Fruit fly (Drosophila melanogaster) whole organism, embryonic: Measurements from ENCODE around the gene CG13086.
A peak's percentile ranks its signal among the peaks of the same experiment; 100 is the strongest.

Source experiments
- CG12219 ChIP-seq: fragments of 200-800 bp; sonication (Bioruptor generic); optimal IDR thresholded peaks from 3 replicates; lab custom pipeline; 2018; ENCODE audit warnings: missing biosample characterization, mild to moderate bottlenecking, missing genetic modification characterization
- Fer3 ChIP-seq: fragments of 200-800 bp; sonication (Bioruptor generic); optimal IDR thresholded peaks from 2 replicates; lab custom pipeline; 2018; ENCODE audit warnings: missing biosample characterization, mild to moderate bottlenecking, missing genetic modification characterization, moderate library complexity
- Mrtf ChIP-seq: fragments of 200-800 bp; sonication (Bioruptor generic); IDR thresholded peaks from 3 replicates; pipeline ENCODE4 v1.3.6; 2022; ENCODE audit warnings: missing biosample characterization, missing genetic modification characterization
- cato ChIP-seq: fragments of 200-800 bp; sonication (Bioruptor generic); optimal IDR thresholded peaks from 2 replicates; lab custom pipeline; 2016; ENCODE audit warnings: missing biosample characterization, missing genetic modification characterization, borderline replicate concordance
- dysf ChIP-seq: fragments of 200-800 bp; sonication (Bioruptor generic); IDR thresholded peaks from 3 replicates; pipeline ENCODE4 v1.3.6; 2022; ENCODE audit warnings: missing biosample characterization, missing genetic modification characterization
- gt ChIP-seq: fragments of 200-800 bp; sonication (Bioruptor generic); IDR thresholded peaks from 2 replicates; pipeline ENCODE4 v1.3.6; 2022; ENCODE audit warnings: missing biosample characterization, missing genetic modification characterization
- mld ChIP-seq: fragments of 200-800 bp; sonication (Bioruptor generic); IDR thresholded peaks from 3 replicates; pipeline ENCODE4 v1.3.6; 2022; ENCODE audit warnings: missing biosample characterization, missing genetic modification characterization; ENCODE audit not compliant: partially characterized antibody
- odd ChIP-seq: fragments of 200-800 bp; sonication (Bioruptor generic); optimal IDR thresholded peaks from 2 replicates; lab custom pipeline; 2017; ENCODE audit warnings: missing biosample characterization, mild to moderate bottlenecking, missing genetic modification characterization
- sisA ChIP-seq: fragments of 200-800 bp; sonication (Bioruptor generic); IDR thresholded peaks from 2 replicates; pipeline ENCODE4 v1.3.6; 2022; ENCODE audit warnings: missing biosample characterization, missing genetic modification characterization
- toy ChIP-seq: fragments of 200-800 bp; sonication (Bioruptor generic); IDR thresholded peaks from 2 replicates; pipeline ENCODE4 v1.3.6; 2022; ENCODE audit warnings: missing biosample characterization, missing genetic modification characterization

- TF ChIP-seq sisA (GFP tag; lab: Robert Waterston, UW) (no peak), CG12219 (GFP tag; lab: Kevin White, UChicago) (no peak), odd (GFP tag; lab: Kevin White, UChicago) (peak; percentile 39), dysf (GFP tag; lab: Robert Waterston, UW) (no peak), toy (GFP tag; lab: Robert Waterston, UW) (no peak), mld (GFP tag; lab: Robert Waterston, UW) (no peak), cato (GFP tag; lab: Kevin White, UChicago) (no peak), Fer3 (tag; lab: Kevin White, UChicago) (no peak), gt (GFP tag; lab: Robert Waterston, UW) (no peak), Mrtf (GFP tag; lab: Robert Waterston, UW) (no peak)
Measured at dm6 chr2L:19323530-19324023, 40.6 kb upstream of the CG13086 start.
